Worm (Caenorhabditis elegans) whole organism, early embryonic: ENCODE results near the gene srt-13.
"Not testable (repeated sequence)": the region's sequence is repeated elsewhere in the genome, so short reads cannot be mapped to it uniquely, and the experiment has no call there.

Experiments used
- B0310.2 ChIP-seq: sonication (generic microtip); optimal IDR thresholded peaks from 2 replicates; lab custom pipeline; 2016; ENCODE audit warnings: mild to moderate bottlenecking, missing genetic modification characterization, missing compliant biosample characterization
- F13C5.2 ChIP-seq: sonication (generic microtip); optimal IDR thresholded peaks from 2 replicates; lab custom pipeline; 2017; ENCODE audit warnings: mild to moderate bottlenecking, missing genetic modification characterization, inconsistent platforms, missing compliant biosample characterization
- aly-1 ChIP-seq: sonication (generic microtip); optimal IDR thresholded peaks from 2 replicates; lab custom pipeline; 2016; ENCODE audit warnings: missing genetic modification characterization, missing compliant biosample characterization
- ama-1 ChIP-seq: fragments of 150-350 bp; optimal IDR thresholded peaks from 2 replicates; lab custom pipeline; 2014
- ceh-13 ChIP-seq: fragments of 200-800 bp; sonication (Bioruptor generic); optimal IDR thresholded peaks from 2 replicates; lab custom pipeline; 2018; ENCODE audit warnings: mild to moderate bottlenecking, missing genetic modification characterization, missing compliant biosample characterization
- ceh-36 ChIP-seq: sonication (generic microtip); optimal IDR thresholded peaks from 2 replicates; lab custom pipeline; 2016; ENCODE audit warnings: missing genetic modification characterization, inconsistent platforms, missing compliant biosample characterization
- ets-7 ChIP-seq: sonication (generic microtip); optimal IDR thresholded peaks from 2 replicates; lab custom pipeline; 2016; ENCODE audit warnings: missing genotype, missing genetic modification characterization, missing compliant biosample characterization
- flt-1 ChIP-seq: fragments of 200-800 bp; sonication (Bioruptor generic); IDR thresholded peaks from 2 replicates; pipeline ENCODE4 v1.3.6; 2022; ENCODE audit warnings: missing genetic modification characterization, missing compliant biosample characterization
- hmbx-1 ChIP-seq: sonication (generic microtip); optimal IDR thresholded peaks from 2 replicates; lab custom pipeline; 2016; ENCODE audit warnings: mild to moderate bottlenecking, missing genetic modification characterization, missing compliant biosample characterization
- hmg-4 ChIP-seq: fragments of 200-800 bp; sonication (Bioruptor generic); optimal IDR thresholded peaks from 2 replicates; lab custom pipeline; 2018; ENCODE audit warnings: mild to moderate bottlenecking, missing genetic modification characterization, missing compliant biosample characterization
- hnd-1 ChIP-seq: sonication (generic microtip); optimal IDR thresholded peaks from 2 replicates; lab custom pipeline; 2016; ENCODE audit warnings: missing genetic modification characterization, missing compliant biosample characterization
- pes-1 ChIP-seq: fragments of 200-800 bp; sonication (Bioruptor generic); IDR thresholded peaks from 2 replicates; pipeline ENCODE4 v1.3.6; 2022; ENCODE audit warnings: missing genetic modification reagents, missing genetic modification characterization, missing compliant biosample characterization
- scrt-1 ChIP-seq: fragments of 200-800 bp; sonication (Bioruptor generic); IDR thresholded peaks from 2 replicates; pipeline ENCODE4 v1.3.6; 2022; ENCODE audit warnings: missing genetic modification characterization, missing compliant biosample characterization
- sea-1 ChIP-seq: fragments of 200-800 bp; sonication (Bioruptor generic); conservative IDR thresholded peaks from 2 replicates; pipeline ENCODE4 v1.3.6; 2022; ENCODE audit warnings: missing genetic modification characterization, missing compliant biosample characterization
- tbx-11 ChIP-seq: fragments of 200-800 bp; sonication (Bioruptor generic); IDR thresholded peaks from 2 replicates; pipeline ENCODE4 v1.3.6; 2022; ENCODE audit warnings: missing genetic modification characterization, missing compliant biosample characterization
- tbx-37 ChIP-seq: fragments of 200-800 bp; sonication (Bioruptor generic); conservative IDR thresholded peaks from 2 replicates; pipeline ENCODE4 v1.3.6; 2022; ENCODE audit warnings: missing genetic modification reagents, missing genetic modification characterization, missing compliant biosample characterization
- tra-4 ChIP-seq: sonication (generic microtip); optimal IDR thresholded peaks from 2 replicates; lab custom pipeline; 2017; ENCODE audit warnings: missing genetic modification characterization, missing compliant biosample characterization

Gene srt-13

DNA sequence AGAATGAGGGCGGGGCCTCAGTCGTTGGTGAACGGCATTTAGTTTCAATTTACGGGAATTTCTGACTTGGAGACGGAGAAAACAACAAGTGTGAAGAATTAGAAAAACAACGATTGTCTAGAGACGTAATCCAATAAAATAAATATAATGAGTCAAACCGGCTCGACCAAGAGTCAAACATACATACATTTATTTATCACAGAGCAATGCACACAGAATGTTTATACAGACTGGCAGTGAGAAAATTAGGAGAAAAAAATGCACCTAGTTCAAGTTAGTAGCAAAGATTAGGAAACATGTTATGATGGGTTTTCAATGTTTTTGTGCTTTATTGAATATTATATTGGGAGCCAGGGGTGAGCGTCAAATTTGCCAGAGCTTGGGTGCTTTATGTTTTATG, 28.8 kb upstream of the srt-13 start, which contains the start of gene srt-20:
Gene srt-20 (minus strand): TSS at position 101 of the 400 bp plus-strand sequence.
- TF ChIP-seq sea-1 (GFP tag; lab: Robert Waterston, UW); pes-1 (GFP tag; lab: Robert Waterston, UW); B0310.2 (tag; lab: Kevin White, UChicago): not testable (repeated sequence)

DNA sequence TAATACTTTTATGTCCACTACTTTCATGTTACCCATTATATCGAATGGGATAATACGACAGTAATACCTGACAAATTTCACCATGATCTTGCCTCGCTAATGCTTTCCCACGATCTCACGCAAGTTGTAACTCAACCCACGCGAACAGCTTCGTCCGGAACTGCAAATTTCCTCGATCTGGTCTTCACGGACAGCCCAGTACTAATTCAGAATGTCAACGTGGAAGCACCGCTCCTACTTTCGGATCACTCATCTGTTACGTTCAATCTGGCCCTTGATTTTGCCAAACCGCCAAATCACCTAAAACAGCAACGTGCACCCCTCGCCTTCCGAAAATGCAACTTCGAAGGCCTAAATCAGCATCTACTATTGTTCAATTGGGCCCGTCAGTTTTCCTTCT, 23.4 kb upstream of the srt-13 start:
- no peak for TF ChIP-seq pes-1 (GFP tag; lab: Robert Waterston, UW)
- no peak for TF ChIP-seq hnd-1 (tag; lab: Kevin White, UChicago)
- no peak for TF ChIP-seq aly-1 (tag; lab: Kevin White, UChicago)
- TF ChIP-seq F13C5.2 (tag; lab: Kevin White, UChicago): no peak
- TF ChIP-seq hmg-4 (GFP tag; lab: Kevin White, UChicago): no peak
- TF ChIP-seq tbx-11: no peak
- TF ChIP-seq ets-7: no peak
- no peak for TF ChIP-seq ceh-13 (GFP tag; lab: Kevin White, UChicago)
- no peak for TF ChIP-seq ceh-36 (tag; lab: Kevin White, UChicago)
- TF ChIP-seq B0310.2 (tag; lab: Kevin White, UChicago): no peak

DNA sequence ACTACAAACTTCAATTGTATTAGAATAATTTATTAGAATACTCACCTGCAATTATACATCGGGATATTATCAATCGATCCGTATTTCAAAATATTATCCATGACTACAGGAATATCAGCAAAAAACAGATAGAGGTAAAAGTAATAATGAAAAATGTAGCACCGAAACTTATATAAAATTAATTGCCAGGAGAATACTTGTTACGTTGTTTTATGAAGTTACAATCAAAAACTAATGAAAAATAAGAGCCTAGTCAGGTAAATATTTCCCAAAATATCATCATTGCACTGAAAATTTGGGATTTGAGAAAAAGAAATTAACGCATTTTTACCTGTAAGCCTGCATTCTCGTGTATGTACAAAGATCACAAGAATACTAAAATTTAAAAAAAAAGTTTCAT, 21.3 kb upstream of the srt-13 start, which contains the start of gene srt-38:
Gene srt-38 (minus strand): TSS at position 101 of the 400 bp plus-strand sequence.
- TF ChIP-seq B0310.2 (tag; lab: Kevin White, UChicago); ets-7; sea-1 (GFP tag; lab: Robert Waterston, UW): not testable (repeated sequence)

DNA sequence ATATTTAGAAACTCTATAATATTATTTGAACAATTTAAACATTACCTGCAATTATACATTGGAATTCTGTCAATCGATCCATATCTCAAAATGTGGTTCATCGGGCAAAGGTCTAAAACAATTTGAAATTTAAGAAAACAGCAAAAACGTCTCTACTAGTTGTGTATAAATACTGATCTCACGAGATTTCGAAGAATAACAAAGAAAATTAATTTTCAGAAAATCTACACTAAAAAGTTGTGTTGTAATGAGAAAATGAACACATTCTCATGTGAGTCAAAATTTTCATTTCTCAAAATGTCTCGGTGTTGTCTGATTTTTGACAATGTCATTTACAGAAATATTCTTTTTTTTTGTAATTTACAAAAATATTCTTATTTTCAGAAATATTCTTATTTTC, 18.3 kb upstream of the srt-13 start, which contains the start of gene srt-36:
Gene srt-36 (minus strand): TSS at position 101 of the 400 bp plus-strand sequence.
- TF ChIP-seq hmg-4 (GFP tag; lab: Kevin White, UChicago); ama-1 (lab: Kevin White, UChicago); sea-1 (GFP tag; lab: Robert Waterston, UW): not testable (repeated sequence)

DNA sequence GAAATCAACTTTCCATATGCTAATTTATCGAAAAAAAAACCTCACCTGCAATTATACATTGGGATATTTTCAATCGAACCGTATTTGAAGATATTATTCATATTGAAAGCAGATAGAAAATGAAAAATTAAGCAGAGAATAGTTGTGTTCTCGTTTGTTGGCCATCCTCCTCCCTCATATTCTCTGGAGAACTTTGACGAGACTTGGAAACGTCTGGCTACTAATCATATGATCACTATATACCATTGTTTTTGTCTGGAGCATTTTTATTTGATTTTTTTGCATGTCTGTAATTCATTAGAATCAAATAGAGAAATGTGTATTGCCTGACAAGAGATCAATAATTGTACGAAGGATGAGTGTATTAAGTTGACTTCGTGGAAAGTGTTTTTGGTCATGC, 14.6 kb upstream of the srt-13 start, which contains the start of gene srt-35:
Gene srt-35 (minus strand): TSS at position 101 of the 400 bp plus-strand sequence.
- TF ChIP-seq pes-1 (GFP tag; lab: Robert Waterston, UW) (no peak), hnd-1 (tag; lab: Kevin White, UChicago) (no peak), hmg-4 (GFP tag; lab: Kevin White, UChicago) (no peak), B0310.2 (tag; lab: Kevin White, UChicago) (no peak), aly-1 (tag; lab: Kevin White, UChicago) (no peak), tbx-37 (no peak), tra-4 (tag; lab: Kevin White, UChicago) (no peak), ceh-13 (GFP tag; lab: Kevin White, UChicago) (no peak), ets-7 (no peak), ama-1 (lab: Kevin White, UChicago) (no peak), scrt-1 (GFP tag; lab: Robert Waterston, UW) (no peak), F13C5.2 (tag; lab: Kevin White, UChicago) (no peak), tbx-11 (no peak), ceh-36 (tag; lab: Kevin White, UChicago) (no peak), flt-1 (no peak)

DNA sequence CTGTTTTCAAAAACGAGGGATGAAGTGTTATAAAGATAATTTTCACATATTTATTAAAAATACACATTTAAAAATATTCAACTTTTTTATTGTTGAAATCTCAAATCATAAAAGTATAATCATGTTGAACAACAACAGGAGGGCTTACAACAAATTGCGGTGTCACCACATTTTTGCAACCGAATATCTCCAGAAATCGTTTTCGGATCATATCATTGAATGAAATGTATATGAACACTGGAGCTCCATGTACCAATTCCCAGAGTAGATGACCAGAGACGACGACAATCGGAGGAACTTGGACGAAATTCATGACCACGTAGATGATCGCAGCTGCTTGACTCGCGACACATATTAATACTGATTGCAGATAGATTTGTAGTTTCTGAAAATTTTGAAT, 11.4 kb upstream of the srt-13 start:
- TF ChIP-seq tra-4 (tag; lab: Kevin White, UChicago) (no peak), flt-1 (no peak), hmbx-1 (tag; lab: Kevin White, UChicago) (no peak), sea-1 (GFP tag; lab: Robert Waterston, UW) (no peak), hnd-1 (tag; lab: Kevin White, UChicago) (no peak), ama-1 (lab: Kevin White, UChicago) (no peak), tbx-11 (no peak), ceh-36 (tag; lab: Kevin White, UChicago) (no peak), F13C5.2 (tag; lab: Kevin White, UChicago) (no peak), ets-7 (no peak), B0310.2 (tag; lab: Kevin White, UChicago) (no peak), aly-1 (tag; lab: Kevin White, UChicago) (no peak), pes-1 (GFP tag; lab: Robert Waterston, UW) (no peak), ceh-13 (GFP tag; lab: Kevin White, UChicago) (no peak), tbx-37 (no peak), hmg-4 (GFP tag; lab: Kevin White, UChicago) (no peak), scrt-1 (GFP tag; lab: Robert Waterston, UW) (no peak)

DNA sequence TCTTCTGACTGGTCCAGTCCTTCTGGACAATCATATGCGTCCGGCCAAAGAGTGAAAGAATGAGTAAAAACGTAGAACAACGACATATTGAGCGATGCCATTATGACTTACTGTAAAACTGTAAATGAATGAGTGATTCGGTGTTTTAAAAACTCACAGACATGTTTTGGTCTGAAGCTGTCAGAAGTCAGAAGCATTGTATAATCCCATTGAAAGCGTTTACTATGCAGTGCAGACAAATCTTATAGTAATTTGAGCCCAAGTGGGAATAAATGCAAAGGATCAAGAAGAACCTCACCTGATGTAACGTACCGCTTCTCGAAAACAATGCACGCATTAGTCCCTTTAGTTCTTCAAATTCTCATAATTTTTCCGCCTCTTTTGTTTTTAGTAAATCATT, 10.1 kb upstream of the srt-13 start, which contains the start of gene srt-3:
Gene srt-3 (minus strand): TSS at position 101 of the 400 bp plus-strand sequence.
- TF ChIP-seq ama-1 (lab: Kevin White, UChicago): no peak
- TF ChIP-seq pes-1 (GFP tag; lab: Robert Waterston, UW): no peak
- TF ChIP-seq tbx-11: no peak
- TF ChIP-seq flt-1: no peak
- no peak for TF ChIP-seq scrt-1 (GFP tag; lab: Robert Waterston, UW)
- no peak for TF ChIP-seq F13C5.2 (tag; lab: Kevin White, UChicago)
- TF ChIP-seq ceh-36 (tag; lab: Kevin White, UChicago): no peak
- TF ChIP-seq hmbx-1 (tag; lab: Kevin White, UChicago): no peak
- no peak for TF ChIP-seq sea-1 (GFP tag; lab: Robert Waterston, UW)
- no peak for TF ChIP-seq ets-7
- TF ChIP-seq tbx-37: no peak
- no peak for TF ChIP-seq aly-1 (tag; lab: Kevin White, UChicago)
- TF ChIP-seq ceh-13 (GFP tag; lab: Kevin White, UChicago): no peak
- TF ChIP-seq B0310.2 (tag; lab: Kevin White, UChicago): no peak
- no peak for TF ChIP-seq hmg-4 (GFP tag; lab: Kevin White, UChicago)
- no peak for TF ChIP-seq tra-4 (tag; lab: Kevin White, UChicago)
- TF ChIP-seq hnd-1 (tag; lab: Kevin White, UChicago): no peak
